Fruit fly (Drosophila melanogaster) whole organism: ENCODE data around the gene CG46513.
"Not testable (repeated sequence)": the region's sequence is repeated elsewhere in the genome, so short reads cannot be mapped to it uniquely, and the experiment has no call there.

Experiments used
- CG8478 ChIP-seq: fragments of >200 bp; optimal IDR thresholded peaks from 2 replicates; lab custom pipeline; 2018; ENCODE audit warnings: inconsistent platforms
- Dll ChIP-seq: fragments of >200 bp; optimal IDR thresholded peaks from 2 replicates; lab custom pipeline; 2017
- EcR ChIP-seq, 2 experiments: fragments of >200 bp; optimal IDR thresholded peaks; 2 replicates each; lab custom pipeline; 2017; ENCODE audit warnings: missing biosample characterization in 2 of 2, missing genetic modification characterization in 2 of 2, missing genetic modification reagents in 2 of 2
- pan ChIP-seq: fragments of >200 bp; optimal IDR thresholded peaks from 2 replicates; lab custom pipeline; 2017
- psq ChIP-seq: fragments of >200 bp; optimal IDR thresholded peaks from 2 replicates; lab custom pipeline; 2017
- usp ChIP-seq: fragments of >200 bp; optimal IDR thresholded peaks from 2 replicates; lab custom pipeline; 2017; ENCODE audit warnings: missing biosample characterization, missing genetic modification characterization, mixed read lengths

- not testable (repeated sequence) for TF ChIP-seq psq (lab: Kevin White, UChicago); CG8478 (lab: Kevin White, UChicago); usp (GFP tag; lab: Kevin White, UChicago); Dll (lab: Kevin White, UChicago); pan (lab: Kevin White, UChicago); EcR (GFP tag; optimal IDR thresholded peaks at IDR 0.05; lab: Kevin White, UChicago)
These were observed 39.5 kb upstream of the CG46513 start, which contains the start of gene CG46505 for dm6 chrX:22152542-22152941.
